Worm (Caenorhabditis elegans): ENCODE measurements around the gene lbp-8.

- TF ChIP-seq snu-23 (GFP tag; optimal IDR thresholded peaks at IDR 0.05) (peak; percentile 65), lsy-2 (tag; optimal IDR thresholded peaks at IDR 0.05) (peak in 1 of 2 experiments; percentile 42), egl-27 (tag; optimal IDR thresholded peaks at IDR 0.05) (no peak), skn-1 (tag; optimal IDR thresholded peaks at IDR 0.05) (peak; percentile 48), elt-2 (tag; optimal IDR thresholded peaks at IDR 0.05) (peak; percentile 77), nhr-11 (tag; optimal IDR thresholded peaks at IDR 0.05) (no peak), C16A3.4 (tag; optimal IDR thresholded peaks at IDR 0.05) (peak; percentile 20), Y116A8C.19 (tag; optimal IDR thresholded peaks at IDR 0.05; ENCODE audit: borderline replicate concordance) (no peak), nhr-77 (tag; optimal IDR thresholded peaks at IDR 0.05) (no peak), pax-3 (tag; optimal IDR thresholded peaks at IDR 0.05) (no peak), elt-3 (tag; optimal IDR thresholded peaks at IDR 0.05) (peak in 2 of 6 experiments; percentile 49 to 81)
These were observed 2.1 kb downstream of the lbp-8 start, which contains the start of gene sptl-3 for ce11 chrV:13892457-13893375.

Measured in whole organism, L1 larva.